Fruit fly (Drosophila melanogaster) Kc167 (cell line): Measurements from ENCODE around the gene dlp.

Experiments
- Myc ChIP-seq: fragments of >200 bp; optimal IDR thresholded peaks from 2 replicates; lab custom pipeline; 2017; ENCODE audit warnings: missing external identifiers
- h ChIP-seq: fragments of >200 bp; optimal IDR thresholded peaks from 3 replicates; lab custom pipeline; 2018; ENCODE audit warnings: missing external identifiers
- insv ChIP-seq: fragments of >200 bp; optimal IDR thresholded peaks from 3 replicates; lab custom pipeline; 2018; ENCODE audit warnings: missing external identifiers
- psq ChIP-seq: fragments of >200 bp; optimal IDR thresholded peaks from 2 replicates; lab custom pipeline; 2017; ENCODE audit warnings: missing external identifiers
- ttk ChIP-seq: sonication (Bioruptor generic); optimal IDR thresholded peaks from 2 replicates; lab custom pipeline; 2017; ENCODE audit warnings: missing external identifiers

DNA sequence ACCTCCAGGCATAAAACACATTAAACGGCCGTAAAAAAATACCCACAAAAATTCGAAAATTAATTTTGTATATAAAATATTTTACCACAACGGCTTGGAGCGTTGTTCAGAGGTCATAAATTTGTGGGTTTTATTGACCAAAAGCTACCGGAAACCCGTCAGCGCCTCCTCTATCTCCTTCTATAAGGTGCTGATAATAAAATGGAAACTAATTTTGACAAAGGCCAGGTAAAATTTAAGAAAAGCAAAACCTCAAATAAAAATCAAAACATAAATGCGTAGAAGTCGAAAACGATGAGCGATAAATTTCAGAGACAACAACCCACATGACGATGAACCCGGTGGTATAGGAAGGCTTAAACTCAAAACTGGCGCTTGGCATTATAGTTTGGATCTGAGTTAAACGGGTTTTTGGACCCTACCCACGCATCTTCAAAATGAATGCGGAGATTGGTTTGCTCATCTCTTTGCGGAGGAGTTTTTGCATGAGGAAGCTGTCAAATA, 8.5 kb downstream of the dlp start:
- TF ChIP-seq psq (lab: Kevin White, UChicago) (no peak), insv (lab: Kevin White, UChicago) (no peak), h (lab: Kevin White, UChicago) (no peak), ttk (lab: Kevin White, UChicago) (no peak), Myc (no peak)
